Worm (Caenorhabditis elegans) whole organism, L4 larva: ENCODE results near the gene D1044.1.

Source experiments
- D1046.2 ChIP-seq: fragments of 200-800 bp; sonication (Bioruptor generic); IDR thresholded peaks from 2 replicates; pipeline ENCODE4 v1.3.6; 2022; ENCODE audit warnings: missing genetic modification characterization, missing compliant biosample characterization
- F10B5.3 ChIP-seq: sonication (generic microtip); optimal IDR thresholded peaks from 2 replicates; lab custom pipeline; 2016; ENCODE audit warnings: mild to moderate bottlenecking, missing genetic modification characterization, missing compliant biosample characterization
- F44E2.7 ChIP-seq: fragments of 200-800 bp; sonication (Bioruptor generic); IDR thresholded peaks from 2 replicates; pipeline ENCODE4 v2.1.2; 2022; ENCODE audit warnings: missing genetic modification characterization, missing compliant biosample characterization
- F49E8.2 ChIP-seq: sonication (generic microtip); optimal IDR thresholded peaks from 2 replicates; lab custom pipeline; 2016; ENCODE audit warnings: missing compliant biosample characterization, mild to moderate bottlenecking, missing genetic modification characterization, borderline replicate concordance
- T26A8.4 ChIP-seq: fragments of 200-800 bp; sonication (Bioruptor generic); IDR thresholded peaks from 2 replicates; pipeline ENCODE4 v1.3.6; 2022; ENCODE audit warnings: missing genetic modification characterization, missing compliant biosample characterization
- Y105C5A.15 ChIP-seq: fragments of 200-800 bp; sonication (Bioruptor generic); IDR thresholded peaks from 2 replicates; pipeline ENCODE4 v1.3.6; 2022; ENCODE audit warnings: missing genetic modification characterization, missing compliant biosample characterization
- Y48G9A.11 ChIP-seq: fragments of 200-800 bp; sonication (Bioruptor generic); IDR thresholded peaks from 2 replicates; pipeline ENCODE4 v1.3.6; 2022; ENCODE audit warnings: missing genetic modification reagents, missing genetic modification characterization, missing compliant biosample characterization
- Y75B8A.6 ChIP-seq: fragments of 200-800 bp; sonication (Bioruptor generic); IDR thresholded peaks from 2 replicates; pipeline ENCODE4 v1.3.6; 2022; ENCODE audit warnings: missing genetic modification reagents, missing genetic modification characterization, missing compliant biosample characterization
- ZK337.2 ChIP-seq: fragments of 200-800 bp; sonication (Bioruptor generic); IDR thresholded peaks from 2 replicates; pipeline ENCODE4 v1.3.6; 2022; ENCODE audit warnings: missing genetic modification reagents, missing genetic modification characterization, missing compliant biosample characterization
- ama-1 ChIP-seq: fragments of 150-350 bp; optimal IDR thresholded peaks from 2 replicates; lab custom pipeline; 2014; ENCODE audit warnings: inconsistent platforms, mixed read lengths
- arid-1 ChIP-seq: fragments of 200-800 bp; sonication (Bioruptor generic); conservative IDR thresholded peaks from 2 replicates; pipeline ENCODE4 v1.3.6; 2022; ENCODE audit warnings: missing genetic modification reagents, missing genetic modification characterization, missing compliant biosample characterization
- attf-4 ChIP-seq: sonication (generic microtip); optimal IDR thresholded peaks from 3 replicates; lab custom pipeline; 2017; ENCODE audit warnings: missing biosample characterization, missing genetic modification characterization
- ceh-20 ChIP-seq: fragments of 200-800 bp; sonication (Bioruptor generic); IDR thresholded peaks from 2 replicates; pipeline ENCODE4 v1.3.6; 2022; ENCODE audit warnings: missing genetic modification reagents, missing genetic modification characterization, missing compliant biosample characterization
- ceh-28 ChIP-seq: fragments of 150-350 bp; optimal IDR thresholded peaks from 2 replicates; lab custom pipeline; 2014; ENCODE audit warnings: missing biosample characterization, missing genetic modification reagents, missing genetic modification characterization
- ceh-32 ChIP-seq: sonication (generic microtip); optimal IDR thresholded peaks from 2 replicates; lab custom pipeline; 2016; ENCODE audit warnings: mild to moderate bottlenecking, missing genetic modification characterization, missing compliant biosample characterization; ENCODE audit not compliant: poor library complexity
- ceh-82 ChIP-seq: sonication (generic microtip); optimal IDR thresholded peaks from 2 replicates; lab custom pipeline; 2017; ENCODE audit warnings: missing biosample characterization, missing genetic modification characterization
- cey-2 ChIP-seq: sonication (generic microtip); optimal IDR thresholded peaks from 3 replicates; lab custom pipeline; 2017; ENCODE audit warnings: missing genetic modification characterization, mild to moderate bottlenecking, missing compliant biosample characterization, antibody characterized with exemption, borderline replicate concordance; ENCODE audit not compliant: insufficient read depth
- ctbp-1 ChIP-seq: fragments of 200-800 bp; sonication (Bioruptor generic); IDR thresholded peaks from 2 replicates; pipeline ENCODE4 v1.3.6; 2022; ENCODE audit warnings: missing genetic modification reagents, missing genetic modification characterization, missing compliant biosample characterization
- duxl-1 ChIP-seq: sonication (generic microtip); optimal IDR thresholded peaks from 2 replicates; lab custom pipeline; 2016; ENCODE audit warnings: mild to moderate bottlenecking, missing genetic modification characterization, moderate library complexity, missing compliant biosample characterization; ENCODE audit not compliant: poor library complexity
- fkh-10 ChIP-seq: fragments of 150-350 bp; optimal IDR thresholded peaks from 2 replicates; lab custom pipeline; 2014; ENCODE audit warnings: missing biosample characterization, missing genetic modification reagents, missing genetic modification characterization
- gei-8 ChIP-seq: fragments of 200-800 bp; sonication (Bioruptor generic); optimal IDR thresholded peaks from 2 replicates; lab custom pipeline; 2018; ENCODE audit warnings: mild to moderate bottlenecking, missing genetic modification characterization, missing compliant biosample characterization
- hif-1 ChIP-seq, 2 experiments: sonication (generic microtip); optimal IDR thresholded peaks; 2 replicates each; lab custom pipeline; 2016 to 2017; ENCODE audit warnings: missing compliant biosample characterization in 2 of 2, missing genetic modification characterization in 2 of 2, missing genetic modification reagents in 2 of 2, missing genotype in 2 of 2, mild to moderate bottlenecking in 1 of 2
- hlh-11 ChIP-seq: fragments of 200-800 bp; sonication (Bioruptor generic); optimal IDR thresholded peaks from 2 replicates; lab custom pipeline; 2018; ENCODE audit warnings: mild to moderate bottlenecking, missing genetic modification characterization, missing compliant biosample characterization
- hmg-1.1 ChIP-seq: fragments of 200-800 bp; sonication (Bioruptor generic); IDR thresholded peaks from 2 replicates; pipeline ENCODE4 v1.3.6; 2022; ENCODE audit warnings: missing genetic modification reagents, missing genetic modification characterization, missing compliant biosample characterization
- jun-1 ChIP-seq: fragments of 150-350 bp; optimal IDR thresholded peaks from 2 replicates; lab custom pipeline; 2014; ENCODE audit warnings: missing biosample characterization, missing genetic modification reagents, missing genetic modification characterization
- lin-13 ChIP-seq: fragments of 150-350 bp; optimal IDR thresholded peaks from 2 replicates; lab custom pipeline; 2014; ENCODE audit warnings: missing biosample characterization, missing genetic modification reagents, missing genetic modification characterization
- lin-15B ChIP-seq: fragments of 150-350 bp; sonication (generic microtip); optimal IDR thresholded peaks from 3 replicates; lab custom pipeline; 2014; ENCODE audit warnings: missing biosample characterization, missing genetic modification characterization
- lsy-2 ChIP-seq, 2 experiments: fragments of 150-350 bp in 1 of 2; sonication (generic microtip) in 1 of 2; optimal IDR thresholded peaks; 2 replicates each; lab custom pipeline; 2014 to 2017; ENCODE audit warnings: missing biosample characterization in 2 of 2, missing genetic modification characterization in 2 of 2
- madf-5 ChIP-seq, 2 experiments: fragments of 200-800 bp; sonication (Bioruptor generic); IDR thresholded peaks; 2 replicates each; pipeline ENCODE4 v1.3.6; 2022; ENCODE audit warnings: missing compliant biosample characterization in 2 of 2, missing genetic modification characterization in 2 of 2
- madf-9 ChIP-seq: fragments of 200-800 bp; sonication (Bioruptor generic); conservative IDR thresholded peaks from 2 replicates; pipeline ENCODE4 v1.3.6; 2022; ENCODE audit warnings: missing genetic modification reagents, missing genetic modification characterization, missing compliant biosample characterization
- mep-1 ChIP-seq: fragments of 150-350 bp; sonication (generic microtip); optimal IDR thresholded peaks from 3 replicates; lab custom pipeline; 2014; ENCODE audit warnings: missing biosample characterization, missing genetic modification characterization
- mxl-2 ChIP-seq: fragments of 200-800 bp; sonication (Bioruptor generic); conservative IDR thresholded peaks from 2 replicates; pipeline ENCODE4 v1.3.6; 2022; ENCODE audit warnings: missing genetic modification reagents, missing genetic modification characterization, missing compliant biosample characterization
- mxl-3 ChIP-seq: fragments of 200-800 bp; sonication (Bioruptor generic); optimal IDR thresholded peaks from 2 replicates; lab custom pipeline; 2018; ENCODE audit warnings: mild to moderate bottlenecking, missing genetic modification characterization, missing compliant biosample characterization
- nhr-102 ChIP-seq: sonication (generic microtip); optimal IDR thresholded peaks from 2 replicates; lab custom pipeline; 2016; ENCODE audit warnings: mild to moderate bottlenecking, missing genetic modification characterization, moderate library complexity, missing compliant biosample characterization
- nhr-11 ChIP-seq: fragments of 150-350 bp; optimal IDR thresholded peaks from 2 replicates; lab custom pipeline; 2014; ENCODE audit warnings: missing biosample characterization, missing genetic modification characterization
- nhr-25 ChIP-seq: sonication (generic microtip); optimal IDR thresholded peaks from 2 replicates; lab custom pipeline; 2017; ENCODE audit warnings: missing genetic modification characterization, mild to moderate bottlenecking, missing compliant biosample characterization, antibody characterized with exemption, moderate library complexity, borderline replicate concordance; ENCODE audit not compliant: insufficient read depth
- nhr-41 ChIP-seq: fragments of 200-800 bp; sonication (Bioruptor generic); IDR thresholded peaks from 2 replicates; pipeline ENCODE4 v1.3.6; 2022; ENCODE audit warnings: missing genetic modification reagents, missing genetic modification characterization, missing compliant biosample characterization
- nhr-42 ChIP-seq: fragments of 200-800 bp; sonication (Bioruptor generic); IDR thresholded peaks from 2 replicates; pipeline ENCODE4 v1.3.6; 2022; ENCODE audit warnings: missing genetic modification characterization, missing compliant biosample characterization
- nhr-6 ChIP-seq: fragments of 150-350 bp; optimal IDR thresholded peaks from 2 replicates; lab custom pipeline; 2014; ENCODE audit warnings: missing biosample characterization, missing genetic modification characterization
- nhr-76 ChIP-seq: fragments of 150-350 bp; optimal IDR thresholded peaks from 2 replicates; lab custom pipeline; 2014; ENCODE audit warnings: missing biosample characterization, missing genetic modification characterization
- nhr-77 ChIP-seq: fragments of 150-350 bp; optimal IDR thresholded peaks from 2 replicates; lab custom pipeline; 2014; ENCODE audit warnings: missing biosample characterization, missing genetic modification characterization
- rbr-2 ChIP-seq: sonication (generic microtip); optimal IDR thresholded peaks from 2 replicates; lab custom pipeline; 2016; ENCODE audit warnings: missing genotype, missing genetic modification characterization, missing compliant biosample characterization
- sdz-12 ChIP-seq: fragments of 200-800 bp; sonication (Bioruptor generic); optimal IDR thresholded peaks from 2 replicates; lab custom pipeline; 2018; ENCODE audit warnings: mild to moderate bottlenecking, missing genetic modification characterization, missing compliant biosample characterization
- skn-1 ChIP-seq: fragments of 150-350 bp; optimal IDR thresholded peaks from 2 replicates; lab custom pipeline; 2014; ENCODE audit warnings: missing biosample characterization, missing genetic modification characterization
- tag-97 ChIP-seq: fragments of 200-800 bp; sonication (Bioruptor generic); IDR thresholded peaks from 2 replicates; pipeline ENCODE4 v1.3.6; 2022; ENCODE audit warnings: missing genetic modification characterization, missing compliant biosample characterization
- unc-62 ChIP-seq, 3 experiments: fragments of 150-350 bp in 1 of 3; sonication (generic microtip); optimal IDR thresholded peaks in 2 of 3; peaks in 1 of 3; 1 replicate in 1 of 3; 2 replicates in 2 of 3; lab custom pipeline; 2014 to 2017; ENCODE audit warnings: missing biosample characterization in 3 of 3, missing genetic modification characterization in 3 of 3, missing genetic modification reagents in 3 of 3, missing genotype in 1 of 3
- zag-1 ChIP-seq: fragments of 150-350 bp; optimal IDR thresholded peaks from 2 replicates; lab custom pipeline; 2014; ENCODE audit warnings: missing biosample characterization, missing genetic modification characterization
- zfp-3 ChIP-seq: fragments of 200-800 bp; sonication (Bioruptor generic); conservative IDR thresholded peaks from 2 replicates; pipeline ENCODE4 v1.3.6; 2022; ENCODE audit warnings: missing genetic modification reagents, missing genetic modification characterization, missing compliant biosample characterization
- zip-11 ChIP-seq: fragments of 200-800 bp; sonication (Bioruptor generic); IDR thresholded peaks from 2 replicates; pipeline ENCODE4 v1.3.6; 2022; ENCODE audit warnings: missing genetic modification characterization, missing compliant biosample characterization
- zip-2 ChIP-seq: fragments of 150-350 bp; optimal IDR thresholded peaks from 2 replicates; lab custom pipeline; 2014; ENCODE audit warnings: missing biosample characterization, missing genetic modification characterization
- ztf-7 ChIP-seq: fragments of 150-350 bp; optimal IDR thresholded peaks from 2 replicates; lab custom pipeline; 2014; ENCODE audit warnings: missing biosample characterization, missing genetic modification characterization

D1044.1 gene

DNA sequence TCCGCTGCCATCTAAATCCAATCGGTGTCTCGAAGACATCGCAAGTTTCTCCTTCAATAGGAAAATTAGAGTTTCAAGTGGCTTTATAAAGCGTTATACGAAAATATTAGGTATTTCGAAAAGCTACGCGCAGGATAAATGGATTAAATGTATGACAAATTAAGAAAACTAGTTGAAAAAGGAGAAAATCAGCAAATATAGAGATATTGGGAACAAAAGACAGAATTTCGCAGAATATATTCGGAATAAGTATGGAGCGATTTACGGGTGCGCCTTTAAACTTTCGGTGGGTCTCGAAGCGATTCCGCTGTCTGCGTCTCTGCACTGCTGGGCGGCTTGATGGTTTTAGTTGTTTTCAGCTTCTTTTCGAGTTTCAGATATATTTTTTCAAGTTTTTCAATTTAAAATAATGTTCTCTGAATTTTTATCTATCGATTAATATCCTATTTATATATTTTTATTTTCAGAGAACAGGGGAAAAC lies 47.6 kb downstream of the D1044.1 start, which contains the start of the genes ddx-15 and ucr-1:
ddx-15 (minus strand) TSS at position 51 of the 482 bp plus-strand sequence.
ucr-1 (plus strand) TSS at position 468 of the 482 bp plus-strand sequence.
- TF ChIP-seq ztf-7 (tag; lab: Kevin White, UChicago) = no peak
- TF ChIP-seq fkh-10 (GFP tag; lab: Kevin White, UChicago) = no peak
- TF ChIP-seq arid-1 (GFP tag; lab: Robert Waterston, UW) = no peak
- TF ChIP-seq F44E2.7 = no peak
- TF ChIP-seq madf-9 (GFP tag; lab: Robert Waterston, UW) = no peak
- no peak for TF ChIP-seq ceh-20 (GFP tag; lab: Robert Waterston, UW)
- no peak for TF ChIP-seq ceh-82
- no peak for TF ChIP-seq gei-8 (GFP tag; lab: Kevin White, UChicago)
- no peak for TF ChIP-seq nhr-77
- TF ChIP-seq Y75B8A.6 (GFP tag; lab: Robert Waterston, UW) = no peak
- no peak for TF ChIP-seq nhr-42
- no peak for TF ChIP-seq lin-15B
- no peak for TF ChIP-seq F10B5.3
- no peak for TF ChIP-seq T26A8.4 (GFP tag; lab: Robert Waterston, UW)
- no peak for TF ChIP-seq cey-2 (tag; lab: Kevin White, UChicago)
- no peak for TF ChIP-seq mep-1
- TF ChIP-seq zip-11 (GFP tag; lab: Robert Waterston, UW) = no peak
- TF ChIP-seq tag-97 (GFP tag; lab: Robert Waterston, UW) = no peak
- 0 out of 2 replicates have a peak, but pooled peaks have one; percentile 34 for TF ChIP-seq hmg-1.1 (GFP tag; lab: Robert Waterston, UW)
- TF ChIP-seq mxl-2 (GFP tag; lab: Robert Waterston, UW) = no peak
- peak; percentile 50 for TF ChIP-seq nhr-6 (tag; lab: Kevin White, UChicago)
- TF ChIP-seq ctbp-1 (GFP tag; lab: Robert Waterston, UW) = no peak
- no peak for TF ChIP-seq zag-1 (tag; lab: Kevin White, UChicago)
- TF ChIP-seq ama-1 (lab: Kevin White, UChicago) = peak; percentile 33
- no peak for TF ChIP-seq mxl-3 (GFP tag; lab: Kevin White, UChicago)
- TF ChIP-seq jun-1 (tag; lab: Kevin White, UChicago) = no peak
- TF ChIP-seq ceh-28 (tag; lab: Kevin White, UChicago) = no peak
- TF ChIP-seq skn-1 (tag; lab: Kevin White, UChicago) = no peak
- no peak for TF ChIP-seq zip-2 (tag; lab: Kevin White, UChicago)
- peak; percentile 47 for TF ChIP-seq hlh-11 (tag; lab: Kevin White, UChicago)
- TF ChIP-seq Y105C5A.15 = no peak
- no peak for TF ChIP-seq zfp-3
- TF ChIP-seq nhr-41 (GFP tag; lab: Robert Waterston, UW) = no peak
- TF ChIP-seq nhr-25 = peak; percentile 21
- TF ChIP-seq duxl-1 (tag; lab: Kevin White, UChicago) = no peak
- TF ChIP-seq rbr-2 (tag; lab: Kevin White, UChicago) = peak; percentile 9
- TF ChIP-seq nhr-76 (tag; lab: Kevin White, UChicago) = no peak
- no peak for TF ChIP-seq ZK337.2
- no peak for TF ChIP-seq Y48G9A.11 (GFP tag; lab: Robert Waterston, UW)
- TF ChIP-seq lsy-2 (tag; optimal IDR thresholded peaks at IDR 0.05; lab: Kevin White, UChicago) = peak; percentile 12 to 88
- TF ChIP-seq F49E8.2 (tag; lab: Kevin White, UChicago) = no peak
- TF ChIP-seq sdz-12 (GFP tag; lab: Kevin White, UChicago) = no peak
- TF ChIP-seq D1046.2 = no peak
- no peak for TF ChIP-seq attf-4 (tag; lab: Kevin White, UChicago)
- peak in 1 of 2 experiments; percentile 43 for TF ChIP-seq hif-1 (tag; optimal IDR thresholded peaks at IDR 0.05; lab: Kevin White, UChicago)
- no peak for TF ChIP-seq madf-5 (GFP tag; IDR thresholded peaks at IDR 0.05; lab: Robert Waterston, UW)
- TF ChIP-seq ceh-32 (tag; lab: Kevin White, UChicago) = no peak
- peak; percentile 37 for TF ChIP-seq lin-13 (GFP tag; lab: Kevin White, UChicago)
- TF ChIP-seq nhr-102 (tag; lab: Kevin White, UChicago) = no peak
- TF ChIP-seq unc-62 (GFP tag; optimal IDR thresholded peaks at IDR 0.05 in 1 of 2; lab: Kevin White, UChicago) = no peak
- TF ChIP-seq unc-62 (tag; optimal IDR thresholded peaks at IDR 0.05; lab: Kevin White, UChicago) = no peak
- TF ChIP-seq nhr-11 = no peak
